Worm (Caenorhabditis elegans): ENCODE measurements around the gene gana-1.

DNA sequence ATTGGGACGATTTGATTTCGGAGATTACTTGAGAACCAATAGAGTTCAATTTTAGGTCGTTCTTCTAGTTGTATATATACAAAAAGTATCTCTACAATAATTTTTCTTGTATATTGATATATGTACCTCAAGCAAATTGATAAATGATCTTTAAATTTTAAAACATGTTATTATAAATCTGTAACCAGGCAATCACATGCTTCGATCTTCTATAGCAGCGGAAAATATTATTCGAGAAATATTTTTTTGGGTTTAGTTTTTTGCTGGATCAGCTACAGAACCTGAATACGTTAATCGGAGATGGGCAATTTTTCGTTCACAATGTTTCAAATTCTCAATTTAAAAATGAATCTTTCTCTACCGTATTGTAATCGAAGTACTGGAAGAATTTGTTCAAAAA lies 1.7 kb downstream of the gana-1 start, which contains the start of gene R07B7.12:
- no peak for TF ChIP-seq ets-4 (tag; optimal IDR thresholded peaks at IDR 0.05)
- TF ChIP-seq sox-4 (tag; optimal IDR thresholded peaks at IDR 0.05) = no peak
- no peak for TF ChIP-seq unc-3 (GFP tag; conservative IDR thresholded peaks at IDR 0.05)
- no peak for TF ChIP-seq unc-3 (tag; optimal IDR thresholded peaks at IDR 0.05)
- no peak for TF ChIP-seq unc-55 (GFP tag; optimal IDR thresholded peaks at IDR 0.05)
- no peak for TF ChIP-seq nfya-1 (tag; optimal IDR thresholded peaks at IDR 0.05)
- TF ChIP-seq fkh-10 (GFP tag; optimal IDR thresholded peaks at IDR 0.05) = no peak
- no peak for TF ChIP-seq dve-1 (tag; optimal IDR thresholded peaks at IDR 0.05)
- no peak for TF ChIP-seq ref-2 (tag; optimal IDR thresholded peaks at IDR 0.05)
- TF ChIP-seq ceh-31 (tag; optimal IDR thresholded peaks at IDR 0.05) = no peak
- no peak for TF ChIP-seq ceh-9 (tag; optimal IDR thresholded peaks at IDR 0.05)
- TF ChIP-seq pha-4 (tag; optimal IDR thresholded peaks at IDR 0.05) = no peak
